Fruit fly (Drosophila melanogaster): ENCODE data around the gene NC2beta.

Gene NC2beta

DNA sequence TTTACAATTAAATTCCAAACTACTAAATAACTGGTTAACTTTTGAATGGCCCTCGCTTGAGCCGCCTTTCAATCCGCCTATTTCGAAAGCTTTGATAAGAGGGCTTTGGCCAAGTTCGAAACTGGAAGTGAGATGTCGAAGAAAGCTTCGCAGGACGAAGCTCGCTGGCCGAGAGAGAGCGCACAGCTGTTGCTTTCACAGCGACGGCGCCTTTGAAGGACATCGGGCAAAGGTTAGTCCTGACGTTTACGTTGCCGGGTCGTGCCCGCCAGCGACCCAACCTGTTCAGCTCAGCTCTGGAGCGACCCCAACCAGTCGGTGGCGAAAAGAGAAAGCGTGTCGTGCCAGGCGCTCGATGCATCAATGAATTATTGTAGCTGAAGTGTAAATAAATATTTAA is 4.2 kb downstream of the NC2beta start:
- no peak for TF ChIP-seq h (optimal IDR thresholded peaks at IDR 0.05)
- TF ChIP-seq ttk (optimal IDR thresholded peaks at IDR 0.05), result no peak
- no peak for TF ChIP-seq Sin3A (optimal IDR thresholded peaks at IDR 0.05)
- no peak for TF ChIP-seq Myc (optimal IDR thresholded peaks at IDR 0.05)
- no peak for TF ChIP-seq insv (optimal IDR thresholded peaks at IDR 0.05)
- no peak for TF ChIP-seq psq (optimal IDR thresholded peaks at IDR 0.05)

DNA sequence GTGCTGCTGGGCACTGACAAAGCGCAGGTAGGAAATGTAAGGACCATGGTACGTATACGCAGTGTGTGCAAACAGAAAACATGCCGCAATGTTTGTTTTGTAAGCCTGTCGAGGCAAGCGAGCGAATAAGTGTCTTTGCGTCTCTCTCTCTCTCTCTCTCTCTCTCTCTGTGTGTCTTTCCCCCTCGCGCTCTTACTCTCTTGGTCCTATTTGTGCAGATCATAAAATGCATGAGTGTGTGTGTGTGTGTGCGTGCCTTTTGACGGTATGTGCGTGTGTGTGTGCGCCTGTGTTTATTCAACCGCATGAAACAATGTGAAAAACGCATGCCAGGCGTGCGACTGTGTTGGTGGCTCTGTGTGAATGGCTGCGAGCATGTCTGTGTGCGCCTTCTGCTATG is 5.9 kb downstream of the NC2beta start:
- TF ChIP-seq psq (optimal IDR thresholded peaks at IDR 0.05), result no peak
- no peak for TF ChIP-seq h (optimal IDR thresholded peaks at IDR 0.05)
- no peak for TF ChIP-seq insv (optimal IDR thresholded peaks at IDR 0.05)
- TF ChIP-seq Myc (optimal IDR thresholded peaks at IDR 0.05), result no peak
- TF ChIP-seq ttk (optimal IDR thresholded peaks at IDR 0.05), result no peak
- TF ChIP-seq Sin3A (optimal IDR thresholded peaks at IDR 0.05), result no peak

DNA sequence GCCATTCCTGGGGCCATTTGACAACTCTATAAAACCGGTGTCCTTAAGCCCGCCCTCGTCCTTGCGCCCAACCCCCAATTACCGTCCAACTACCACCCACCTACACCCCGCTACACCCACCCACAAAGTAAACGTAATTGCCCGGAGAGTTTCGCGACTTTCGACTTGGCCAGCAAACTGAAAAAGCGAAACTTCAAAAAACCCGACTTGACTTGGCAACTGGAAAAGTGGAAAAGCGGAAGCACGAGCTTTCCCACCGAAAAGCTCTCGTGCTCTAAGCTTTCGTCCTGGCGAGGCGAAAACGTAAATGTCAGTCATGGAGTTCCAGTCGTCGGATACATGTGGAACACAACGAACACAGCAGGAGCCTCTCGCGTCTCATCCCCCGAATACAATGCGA is 8.4 kb downstream of the NC2beta start, which contains the start of gene GABA-B-R1:
GABA-B-R1 (plus strand) TSS at position 301 of the 400 bp plus-strand sequence.
- no peak for TF ChIP-seq Sin3A (optimal IDR thresholded peaks at IDR 0.05)

DNA sequence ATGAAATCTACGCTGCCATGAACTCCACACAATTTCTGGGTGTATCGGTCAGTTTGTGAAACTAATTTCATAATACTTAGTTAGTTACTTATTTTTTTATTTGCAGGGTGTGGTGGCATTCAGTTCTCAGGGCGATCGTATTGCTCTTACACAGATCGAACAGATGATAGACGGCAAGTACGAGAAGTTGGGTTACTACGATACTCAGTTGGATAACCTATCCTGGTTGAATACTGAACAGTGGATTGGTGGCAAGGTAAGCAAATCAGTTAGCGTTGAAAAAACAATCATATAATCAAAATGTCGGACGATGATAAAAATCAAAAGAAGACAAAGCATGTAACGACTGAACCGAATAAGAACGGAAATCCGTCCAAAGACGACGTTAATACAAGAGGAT is 19.0 kb downstream of the NC2beta start, which contains the start of gene CG33310:
CG33310 (plus strand) TSS at position 301 of the 400 bp plus-strand sequence.
- no peak for TF ChIP-seq Sin3A (optimal IDR thresholded peaks at IDR 0.05)
- no peak for TF ChIP-seq h (optimal IDR thresholded peaks at IDR 0.05)
- TF ChIP-seq ttk (optimal IDR thresholded peaks at IDR 0.05), result no peak
- no peak for TF ChIP-seq insv (optimal IDR thresholded peaks at IDR 0.05)

DNA sequence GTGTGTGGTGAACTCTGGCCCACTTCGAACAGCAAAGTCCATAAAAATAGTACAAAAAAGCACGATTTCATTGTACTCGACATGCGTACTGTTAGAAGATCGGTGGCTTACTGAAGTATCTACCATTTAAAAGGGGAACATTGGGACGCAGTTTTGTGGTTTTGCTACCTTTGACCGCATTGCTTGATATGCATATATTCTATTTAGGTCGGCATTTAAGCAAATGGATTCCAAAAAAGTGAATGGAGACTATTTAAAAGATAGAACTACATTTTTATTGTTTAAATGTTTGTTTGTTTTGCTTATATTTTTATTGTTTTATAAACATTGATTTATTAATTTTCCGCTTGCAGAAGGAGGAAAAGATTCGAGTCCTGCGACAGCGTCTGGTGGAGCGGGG is 24.0 kb downstream of the NC2beta start, which contains the start of gene CG31832:
CG31832 (minus strand) TSS at position 101 of the 400 bp plus-strand sequence.
- TF ChIP-seq insv (optimal IDR thresholded peaks at IDR 0.05) (no peak), Myc (optimal IDR thresholded peaks at IDR 0.05) (no peak), ttk (optimal IDR thresholded peaks at IDR 0.05) (no peak), h (optimal IDR thresholded peaks at IDR 0.05) (no peak), Sin3A (optimal IDR thresholded peaks at IDR 0.05) (no peak), psq (optimal IDR thresholded peaks at IDR 0.05) (no peak)

DNA sequence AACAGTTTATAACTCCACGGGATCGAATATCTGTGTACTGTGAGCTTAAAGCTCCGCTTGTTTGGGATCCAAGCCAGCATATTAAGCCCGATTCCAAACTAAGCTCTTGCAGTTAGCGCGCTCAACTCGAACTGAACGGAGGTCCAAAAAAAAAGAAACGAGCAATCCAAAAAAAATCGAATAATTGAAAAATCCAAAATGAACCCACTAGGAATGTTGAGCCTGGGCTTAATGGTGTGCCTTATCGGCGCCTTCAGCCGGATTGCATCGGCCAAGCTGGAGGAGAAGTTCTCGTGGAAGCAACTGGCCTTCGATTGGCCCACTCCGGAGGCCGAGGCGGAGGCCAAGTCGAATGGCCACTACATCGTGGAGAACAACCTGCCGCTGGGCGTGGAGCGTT is 27.8 kb downstream of the NC2beta start, which contains the start of gene yellow-c:
yellow-c (plus strand) TSS at position 29 of the 400 bp plus-strand sequence.
- TF ChIP-seq Sin3A (optimal IDR thresholded peaks at IDR 0.05) (no peak), ttk (optimal IDR thresholded peaks at IDR 0.05) (no peak), insv (optimal IDR thresholded peaks at IDR 0.05) (no peak), psq (optimal IDR thresholded peaks at IDR 0.05) (no peak), Myc (optimal IDR thresholded peaks at IDR 0.05) (no peak), h (optimal IDR thresholded peaks at IDR 0.05) (no peak)

DNA sequence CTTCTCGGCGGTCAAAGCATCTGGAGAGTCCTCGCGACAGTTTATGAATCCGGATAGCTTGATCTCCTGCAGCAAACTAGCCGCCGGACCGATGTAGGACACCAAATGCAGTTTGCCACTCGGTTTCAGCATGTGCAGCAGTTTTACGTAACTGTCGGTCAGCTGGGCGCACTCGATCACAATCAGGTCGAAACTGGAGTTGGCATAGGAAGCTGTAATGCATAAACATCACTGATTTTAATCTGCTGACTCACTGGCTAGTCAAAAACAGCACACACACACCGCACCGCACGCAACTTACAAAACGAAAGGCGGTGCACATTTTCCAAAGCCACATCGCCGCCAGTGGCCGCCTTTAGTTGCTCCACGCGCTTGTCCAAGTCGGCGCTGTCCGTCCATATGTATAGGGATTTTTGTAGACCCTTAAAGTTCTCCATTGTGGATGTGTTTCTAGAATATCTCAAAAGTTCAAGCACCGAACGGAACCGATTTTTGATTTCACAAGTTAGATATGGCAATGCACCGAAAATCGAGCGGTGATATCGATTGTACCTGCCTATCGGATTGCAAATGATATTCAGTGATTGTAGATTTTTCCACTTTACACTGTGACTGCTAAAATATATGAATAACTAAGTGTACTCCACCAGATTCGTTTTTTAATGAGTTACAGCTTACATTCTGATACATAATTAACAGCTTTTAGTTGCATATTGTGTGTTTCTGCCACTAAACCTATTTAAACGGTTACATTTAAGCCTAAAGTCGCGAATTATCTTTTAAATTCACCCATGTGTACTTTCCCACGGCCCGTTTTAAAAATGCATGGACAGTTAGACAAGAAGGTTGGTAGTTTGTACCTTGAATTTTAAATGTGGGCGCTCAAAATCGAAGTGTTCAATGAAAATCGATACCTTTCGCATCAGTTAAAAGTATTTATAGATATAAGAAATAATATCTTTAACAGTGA is 31.0 kb downstream of the NC2beta start, which contains the start of gene CIAPIN1:
CIAPIN1 (minus strand) TSS at position 523 of the 970 bp plus-strand sequence.
- TF ChIP-seq insv (optimal IDR thresholded peaks at IDR 0.05), result no peak
- TF ChIP-seq Myc (optimal IDR thresholded peaks at IDR 0.05), result no peak
- no peak for TF ChIP-seq ttk (optimal IDR thresholded peaks at IDR 0.05)
- no peak for TF ChIP-seq h (optimal IDR thresholded peaks at IDR 0.05)
- TF ChIP-seq psq (optimal IDR thresholded peaks at IDR 0.05), result no peak
- TF ChIP-seq Sin3A (optimal IDR thresholded peaks at IDR 0.05), result no peak

DNA sequence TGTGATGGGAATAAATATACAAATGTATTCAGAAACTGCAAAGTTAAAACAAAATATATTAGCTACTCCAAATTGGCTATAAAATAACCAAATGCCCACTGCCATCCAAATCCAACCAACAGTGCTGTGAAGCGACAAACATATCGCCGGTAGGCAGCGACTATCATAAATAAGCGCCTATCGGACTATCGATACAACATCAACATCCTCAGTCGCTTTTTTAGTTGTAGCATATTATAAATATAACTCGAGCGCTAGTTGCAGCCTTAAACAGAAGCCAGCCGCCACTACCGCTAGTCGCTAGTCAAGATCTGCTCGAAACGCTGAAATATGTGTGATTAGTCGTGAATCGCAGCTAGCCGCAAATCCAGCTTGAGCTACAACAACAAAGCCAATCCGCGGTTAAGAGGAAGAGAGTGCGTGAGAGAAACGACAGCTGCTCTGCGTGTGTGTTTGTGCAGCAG is 31.7 kb downstream of the NC2beta start:
- no peak for TF ChIP-seq Myc (optimal IDR thresholded peaks at IDR 0.05)
- no peak for TF ChIP-seq psq (optimal IDR thresholded peaks at IDR 0.05)
- TF ChIP-seq ttk (optimal IDR thresholded peaks at IDR 0.05), result no peak
- no peak for TF ChIP-seq insv (optimal IDR thresholded peaks at IDR 0.05)
- TF ChIP-seq Sin3A (optimal IDR thresholded peaks at IDR 0.05), result no peak

DNA sequence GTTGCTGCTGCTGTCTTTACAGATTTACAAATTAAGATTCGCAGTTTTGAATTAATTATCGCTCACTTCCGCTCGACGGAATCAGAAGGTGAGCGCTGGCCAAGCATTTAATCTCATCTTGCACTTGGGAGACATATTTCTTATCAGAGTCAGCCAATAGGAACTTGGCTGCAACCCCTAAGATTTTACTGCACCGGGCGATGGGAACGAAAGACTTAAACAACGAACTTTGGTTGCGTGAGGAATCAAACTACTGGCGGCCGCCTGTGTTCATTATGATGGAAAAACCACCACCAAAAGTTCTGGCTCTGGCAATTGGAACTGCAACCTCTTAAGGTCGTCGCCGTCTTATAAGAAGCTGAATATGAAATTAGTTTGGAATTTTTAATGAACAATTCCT is 36.1 kb downstream of the NC2beta start:
- no peak for TF ChIP-seq Myc (optimal IDR thresholded peaks at IDR 0.05)
- no peak for TF ChIP-seq h (optimal IDR thresholded peaks at IDR 0.05)
- no peak for TF ChIP-seq insv (optimal IDR thresholded peaks at IDR 0.05)
- TF ChIP-seq psq (optimal IDR thresholded peaks at IDR 0.05), result no peak
- no peak for TF ChIP-seq ttk (optimal IDR thresholded peaks at IDR 0.05)
- TF ChIP-seq Sin3A (optimal IDR thresholded peaks at IDR 0.05), result no peak

DNA sequence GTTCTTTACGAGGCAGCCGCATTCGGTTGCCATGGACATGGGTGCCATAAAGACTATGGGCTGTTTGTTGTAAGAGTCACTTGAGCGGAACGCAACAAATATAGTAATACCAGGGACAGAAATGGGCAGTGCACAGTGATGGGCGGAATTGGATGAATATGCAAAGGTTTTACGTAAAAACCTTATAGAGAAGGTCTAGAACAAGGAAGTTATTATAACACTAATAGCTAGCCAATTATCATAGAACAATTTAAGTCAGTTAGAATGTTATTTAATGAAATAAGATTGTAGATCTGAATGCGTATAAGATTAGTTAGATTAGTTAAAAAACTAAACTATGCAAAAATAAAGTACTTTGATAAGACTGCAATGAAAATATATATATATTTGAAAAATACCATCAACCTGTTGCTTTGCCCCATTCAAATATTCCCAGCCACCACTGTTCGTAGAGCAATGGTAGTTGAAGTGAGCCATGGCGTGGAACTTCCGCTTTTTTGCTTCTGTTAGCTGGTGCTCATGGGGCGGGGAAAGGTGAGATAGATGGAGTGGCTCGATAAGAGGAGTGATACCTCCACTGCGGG is 45.3 kb downstream of the NC2beta start:
- no peak for TF ChIP-seq Sin3A (optimal IDR thresholded peaks at IDR 0.05)

DNA sequence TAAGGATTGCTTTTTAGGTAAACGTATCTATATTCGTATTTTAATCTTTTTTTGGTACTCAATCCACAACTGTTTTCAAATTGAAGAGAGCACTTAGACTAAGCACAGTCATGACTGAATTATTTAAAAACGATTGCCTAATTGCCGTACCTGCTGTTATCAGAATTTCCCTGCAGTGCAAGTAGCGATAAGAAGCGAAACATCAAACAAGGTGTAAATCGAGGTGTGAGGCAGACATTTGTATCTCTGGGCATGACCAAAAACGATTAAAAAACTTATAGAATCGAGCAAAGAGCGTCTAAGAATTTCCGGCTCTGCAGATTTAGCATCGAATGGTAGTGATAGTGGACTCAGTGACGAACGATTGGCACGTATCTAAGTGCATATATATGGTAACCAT is 47.5 kb downstream of the NC2beta start:
- TF ChIP-seq Myc (optimal IDR thresholded peaks at IDR 0.05), result no peak
- TF ChIP-seq Sin3A (optimal IDR thresholded peaks at IDR 0.05), result no peak
- TF ChIP-seq insv (optimal IDR thresholded peaks at IDR 0.05), result no peak
- TF ChIP-seq h (optimal IDR thresholded peaks at IDR 0.05), result no peak
- no peak for TF ChIP-seq ttk (optimal IDR thresholded peaks at IDR 0.05)
- no peak for TF ChIP-seq psq (optimal IDR thresholded peaks at IDR 0.05)

All from Kc167 (cell line).